Worm (Caenorhabditis elegans) whole organism, L1 larva: ENCODE data around the gene tsp-2.

Experiments
- alr-1 ChIP-seq: fragments of 200-800 bp; sonication (Bioruptor generic); optimal IDR thresholded peaks from 2 replicates; lab custom pipeline; 2018; ENCODE audit warnings: borderline replicate concordance, mild to moderate bottlenecking, missing genetic modification characterization, missing compliant biosample characterization
- ceh-63 ChIP-seq: fragments of 200-800 bp; sonication (Bioruptor generic); optimal IDR thresholded peaks from 2 replicates; lab custom pipeline; 2018; ENCODE audit warnings: mild to moderate bottlenecking, missing genetic modification characterization, missing compliant biosample characterization
- ceh-82 ChIP-seq, 3 experiments: fragments of 150-350 bp in 1 of 3; sonication (generic microtip) in 2 of 3; optimal IDR thresholded peaks; 2 replicates each; lab custom pipeline; 2014 to 2017; ENCODE audit warnings: missing biosample characterization in 3 of 3, missing genetic modification characterization in 3 of 3
- dpl-1 ChIP-seq, 3 experiments: fragments of 150-350 bp in 2 of 3; sonication (generic microtip) in 1 of 3; optimal IDR thresholded peaks; 2 replicates each; lab custom pipeline; 2014 to 2017; ENCODE audit warnings: missing biosample characterization in 3 of 3, missing genetic modification characterization in 3 of 3, missing genetic modification reagents in 3 of 3
- dsc-1 ChIP-seq: sonication (generic microtip); optimal IDR thresholded peaks from 2 replicates; lab custom pipeline; 2016; ENCODE audit warnings: mild to moderate bottlenecking, missing genetic modification characterization, missing compliant biosample characterization
- efl-1 ChIP-seq, 4 experiments: fragments of 150-350 bp; optimal IDR thresholded peaks in 3 of 4; peaks in 1 of 4; 1 replicate in 1 of 4; 2 replicates in 3 of 4; lab custom pipeline; 2014; ENCODE audit warnings: missing biosample characterization in 2 of 4, missing genetic modification characterization in 2 of 4, missing genetic modification reagents in 2 of 4
- efl-3 ChIP-seq: fragments of 200-800 bp; sonication (Bioruptor generic); optimal IDR thresholded peaks from 2 replicates; lab custom pipeline; 2018; ENCODE audit warnings: mild to moderate bottlenecking, missing genetic modification characterization, missing compliant biosample characterization
- egl-13 ChIP-seq: sonication (generic microtip); optimal IDR thresholded peaks from 2 replicates; lab custom pipeline; 2016; ENCODE audit warnings: missing genotype, missing genetic modification reagents, missing genetic modification characterization, missing compliant biosample characterization
- fkh-10 ChIP-seq: sonication (generic microtip); optimal IDR thresholded peaks from 2 replicates; lab custom pipeline; 2017; ENCODE audit warnings: missing biosample characterization, missing genetic modification reagents, missing genetic modification characterization
- fkh-4 ChIP-seq: sonication (generic microtip); optimal IDR thresholded peaks from 2 replicates; lab custom pipeline; 2016; ENCODE audit warnings: missing compliant biosample characterization, missing genetic modification characterization, borderline replicate concordance
- fkh-8 ChIP-seq: sonication (generic microtip); optimal IDR thresholded peaks from 2 replicates; lab custom pipeline; 2016; ENCODE audit warnings: mild to moderate bottlenecking, missing genetic modification characterization, missing compliant biosample characterization
- fos-1 ChIP-seq: fragments of 150-350 bp; optimal IDR thresholded peaks from 2 replicates; lab custom pipeline; 2014; ENCODE audit warnings: missing biosample characterization, missing genetic modification characterization
- grh-1 ChIP-seq: fragments of 200-800 bp; sonication (Bioruptor generic); IDR thresholded peaks from 2 replicates; pipeline ENCODE4 v1.3.6; 2022; ENCODE audit warnings: missing genetic modification reagents, missing genetic modification characterization, missing compliant biosample characterization
- isw-1 ChIP-seq: fragments of 200-800 bp; sonication (Bioruptor generic); IDR thresholded peaks from 2 replicates; pipeline ENCODE4 v1.3.6; 2022; ENCODE audit warnings: missing genetic modification characterization, missing compliant biosample characterization
- lin-15B ChIP-seq: fragments of 150-350 bp; sonication (generic microtip); optimal IDR thresholded peaks from 3 replicates; lab custom pipeline; 2014; ENCODE audit warnings: missing biosample characterization, missing genetic modification characterization
- lin-35 ChIP-seq, 2 experiments: fragments of 150-350 bp; optimal IDR thresholded peaks; 2 replicates each; lab custom pipeline; 2014; ENCODE audit warnings: missing biosample characterization in 2 of 2, missing genetic modification characterization in 2 of 2, missing genetic modification reagents in 2 of 2
- lir-3 ChIP-seq: sonication (generic microtip); optimal IDR thresholded peaks from 2 replicates; lab custom pipeline; 2016; ENCODE audit warnings: mild to moderate bottlenecking, missing genetic modification characterization, moderate library complexity, missing compliant biosample characterization; ENCODE audit not compliant: poor library complexity
- lsy-2 ChIP-seq, 2 experiments: fragments of 150-350 bp; optimal IDR thresholded peaks; 2 replicates each; lab custom pipeline; 2014; ENCODE audit warnings: missing biosample characterization in 2 of 2, missing genetic modification characterization in 2 of 2
- mab-9 ChIP-seq: fragments of 200-800 bp; sonication (Bioruptor generic); IDR thresholded peaks from 2 replicates; pipeline ENCODE4 v1.3.6; 2022; ENCODE audit warnings: missing genetic modification reagents, missing genetic modification characterization, missing compliant biosample characterization
- mep-1 ChIP-seq: fragments of 150-350 bp; optimal IDR thresholded peaks from 2 replicates; lab custom pipeline; 2014; ENCODE audit warnings: missing biosample characterization, missing genetic modification characterization
- nhr-12 ChIP-seq: sonication (generic microtip); optimal IDR thresholded peaks from 2 replicates; lab custom pipeline; 2017; ENCODE audit warnings: missing biosample characterization, missing genetic modification characterization
- nhr-237 ChIP-seq: fragments of 150-350 bp; optimal IDR thresholded peaks from 2 replicates; lab custom pipeline; 2014; ENCODE audit warnings: missing biosample characterization, missing genetic modification characterization
- nhr-71 ChIP-seq: sonication (generic microtip); optimal IDR thresholded peaks from 2 replicates; lab custom pipeline; 2016; ENCODE audit warnings: mild to moderate bottlenecking, missing genetic modification characterization, moderate library complexity, missing compliant biosample characterization
- nhr-76 ChIP-seq: sonication (generic microtip); optimal IDR thresholded peaks from 2 replicates; lab custom pipeline; 2017; ENCODE audit warnings: missing biosample characterization, missing genetic modification characterization
- nhr-77 ChIP-seq: fragments of 150-350 bp; optimal IDR thresholded peaks from 2 replicates; lab custom pipeline; 2014; ENCODE audit warnings: missing biosample characterization, missing genetic modification characterization
- nhr-84 ChIP-seq: sonication (generic microtip); optimal IDR thresholded peaks from 2 replicates; lab custom pipeline; 2017; ENCODE audit warnings: missing biosample characterization, missing genetic modification characterization
- nhr-90 ChIP-seq: sonication (generic microtip); optimal IDR thresholded peaks from 2 replicates; lab custom pipeline; 2016; ENCODE audit warnings: mild to moderate bottlenecking, missing genetic modification characterization, missing compliant biosample characterization; ENCODE audit not compliant: poor library complexity
- skn-1 ChIP-seq: fragments of 150-350 bp; optimal IDR thresholded peaks from 2 replicates; lab custom pipeline; 2014; ENCODE audit warnings: missing biosample characterization, missing genetic modification characterization
- snu-23 ChIP-seq: sonication (generic microtip); optimal IDR thresholded peaks from 2 replicates; lab custom pipeline; 2016; ENCODE audit warnings: missing genetic modification characterization, missing compliant biosample characterization
- sptf-1 ChIP-seq: fragments of 150-350 bp; optimal IDR thresholded peaks from 2 replicates; lab custom pipeline; 2014; ENCODE audit warnings: missing biosample characterization, missing genetic modification characterization
- swsn-7 ChIP-seq: sonication (generic microtip); optimal IDR thresholded peaks from 2 replicates; lab custom pipeline; 2016; ENCODE audit warnings: missing genetic modification characterization, missing compliant biosample characterization
- tbx-2 ChIP-seq: sonication (generic microtip); optimal IDR thresholded peaks from 2 replicates; lab custom pipeline; 2016; ENCODE audit warnings: missing genetic modification characterization, missing compliant biosample characterization
- tlp-1 ChIP-seq: fragments of 150-350 bp; optimal IDR thresholded peaks from 2 replicates; lab custom pipeline; 2014; ENCODE audit warnings: missing biosample characterization, missing genetic modification characterization
- unc-130 ChIP-seq: fragments of 150-350 bp; optimal IDR thresholded peaks from 2 replicates; lab custom pipeline; 2017; ENCODE audit warnings: missing biosample characterization, missing genetic modification characterization, inconsistent platforms
- unc-62 ChIP-seq: fragments of 150-350 bp; optimal IDR thresholded peaks from 2 replicates; lab custom pipeline; 2014; ENCODE audit warnings: missing biosample characterization, missing genetic modification reagents, missing genetic modification characterization
- unc-86 ChIP-seq: sonication (generic microtip); optimal IDR thresholded peaks from 2 replicates; lab custom pipeline; 2016; ENCODE audit warnings: missing genetic modification characterization, missing compliant biosample characterization
- ztf-11 ChIP-seq, 2 experiments: sonication (generic microtip); optimal IDR thresholded peaks; 2 replicates each; lab custom pipeline; 2016 to 2017; ENCODE audit warnings: missing genetic modification characterization in 2 of 2, missing biosample characterization in 1 of 2, missing compliant biosample characterization in 1 of 2

tsp-2 gene

ce11 chrIII:8227511-8227910, 10.2 kb downstream of the tsp-2 start, which contains the start of gene fbxl-1 (continued):
- TF ChIP-seq fkh-4 (tag; lab: Kevin White, UChicago) (no peak), nhr-90 (tag; lab: Kevin White, UChicago) (peak; percentile 32), nhr-71 (tag; lab: Kevin White, UChicago) (peak; percentile 94), ztf-11 (tag; optimal IDR thresholded peaks at IDR 0.05; lab: Kevin White, UChicago) (peak in 1 of 2 experiments; percentile 73), isw-1 (GFP tag; lab: Robert Waterston, UW) (peak; percentile 48), ceh-63 (GFP tag; lab: Kevin White, UChicago) (peak; percentile 13), unc-62 (GFP tag; lab: Kevin White, UChicago) (no peak), lir-3 (tag; lab: Kevin White, UChicago) (peak; percentile 56), tbx-2 (tag; lab: Kevin White, UChicago) (peak; percentile 81), lin-15B (tag; lab: Kevin White, UChicago) (no peak), fkh-8 (peak; percentile 96), nhr-237 (no peak), nhr-77 (tag; lab: Kevin White, UChicago) (peak; percentile 71), swsn-7 (tag; lab: Kevin White, UChicago) (peak; percentile 77), ceh-82 (tag; optimal IDR thresholded peaks at IDR 0.05; lab: Kevin White, UChicago) (peak; percentile 25 to 70 (median 47)), fkh-10 (peak; percentile 21), tlp-1 (tag; lab: Kevin White, UChicago) (no peak), sptf-1 (tag; lab: Kevin White, UChicago) (no peak), egl-13 (tag; lab: Kevin White, UChicago) (peak; percentile 76)

ce11 chrIII:8226178-8226577, 11.6 kb downstream of the tsp-2 start, which contains the start of gene rfs-1:
Gene rfs-1, plus strand, starts transcription at chrIII:8226478.
- TF ChIP-seq nhr-12 (tag; lab: Kevin White, UChicago) (no peak), tlp-1 (tag; lab: Kevin White, UChicago) (no peak), mab-9 (GFP tag; lab: Robert Waterston, UW) (no peak), fos-1 (tag; lab: Kevin White, UChicago) (no peak), lin-15B (tag; lab: Kevin White, UChicago) (no peak), unc-130 (tag; lab: Kevin White, UChicago) (no peak), efl-3 (GFP tag; lab: Kevin White, UChicago) (no peak), grh-1 (GFP tag; lab: Robert Waterston, UW) (no peak), lin-35 (GFP tag; optimal IDR thresholded peaks at IDR 0.05; lab: Kevin White, UChicago) (no peak), mep-1 (tag; lab: Kevin White, UChicago) (no peak), skn-1 (tag; lab: Kevin White, UChicago) (no peak)
- TF ChIP-seq, all 84 proteins: peak for 0

- TF ChIP-seq efl-1 (optimal IDR thresholded peaks at IDR 0.05; lab: Kevin White, UChicago) (peak in 1 of 2 experiments; percentile 17), efl-1 (GFP tag; optimal IDR thresholded peaks at IDR 0.05 in 1 of 2; lab: Kevin White, UChicago) (peak; percentile 25 to 62), dsc-1 (tag; lab: Kevin White, UChicago) (no peak), dpl-1 (GFP tag; optimal IDR thresholded peaks at IDR 0.05; lab: Kevin White, UChicago) (peak in 1 of 3 experiments; percentile 33), lsy-2 (tag; optimal IDR thresholded peaks at IDR 0.05; lab: Kevin White, UChicago) (peak in 1 of 2 experiments; percentile 26), snu-23 (GFP tag; lab: Kevin White, UChicago) (peak; percentile 6), nhr-90 (tag; lab: Kevin White, UChicago) (no peak)
- TF ChIP-seq, all 84 proteins: peak for 4
Measured at ce11 chrIII:8224769-8225168, 13.0 kb downstream of the tsp-2 start, which contains the start of gene mob-4. Gene mob-4, plus strand, starts transcription at chrIII:8225097.

ce11 chrIII:8220081-8220480, 17.7 kb downstream of the tsp-2 start:
- TF ChIP-seq nhr-76 (tag; lab: Kevin White, UChicago) (no peak), alr-1 (tag; lab: Kevin White, UChicago) (no peak), tbx-2 (tag; lab: Kevin White, UChicago) (peak; percentile 6), unc-86 (peak; percentile 79), snu-23 (GFP tag; lab: Kevin White, UChicago) (no peak), nhr-84 (no peak), ztf-11 (tag; optimal IDR thresholded peaks at IDR 0.05; lab: Kevin White, UChicago) (peak in 1 of 2 experiments; percentile 57)
